Fruit fly (Drosophila melanogaster) whole organism, embryonic: ENCODE results near the gene CG6656.

Source experiments
- Aef1 ChIP-seq: fragments of 200-800 bp; sonication (Bioruptor generic); IDR thresholded peaks from 3 replicates; pipeline ENCODE4 v1.3.6; 2022; ENCODE audit warnings: missing biosample characterization, missing genetic modification characterization
- Blimp-1 ChIP-seq: fragments of 200-800 bp; sonication (Bioruptor generic); optimal IDR thresholded peaks from 3 replicates; lab custom pipeline; 2018; ENCODE audit warnings: missing biosample characterization, missing genetic modification characterization, mild to moderate bottlenecking, moderate library complexity, missing genetic modification reagents
- C15 ChIP-seq: fragments of 200-800 bp; sonication (Bioruptor generic); IDR thresholded peaks from 3 replicates; pipeline ENCODE4 v1.3.6; 2022; ENCODE audit warnings: missing biosample characterization, missing genetic modification characterization
- CG10209 ChIP-seq: fragments of 200-800 bp; sonication (Bioruptor generic); optimal IDR thresholded peaks from 3 replicates; lab custom pipeline; 2017; ENCODE audit warnings: missing biosample characterization, mild to moderate bottlenecking, missing genetic modification characterization, missing genetic modification reagents
- CG10274 ChIP-seq: fragments of 200-800 bp; sonication (Bioruptor generic); optimal IDR thresholded peaks from 3 replicates; lab custom pipeline; 2017; ENCODE audit warnings: missing biosample characterization, mild to moderate bottlenecking, missing genetic modification characterization
- CG10321 ChIP-seq: fragments of 200-800 bp; sonication (Bioruptor generic); IDR thresholded peaks from 2 replicates; pipeline ENCODE4 v1.3.6; 2022; ENCODE audit warnings: missing biosample characterization, missing genetic modification characterization
- CG10462 ChIP-seq: fragments of 200-800 bp; sonication (Bioruptor generic); optimal IDR thresholded peaks from 2 replicates; lab custom pipeline; 2016; ENCODE audit warnings: missing biosample characterization, missing genetic modification characterization
- CG10654 ChIP-seq: fragments of 200-800 bp; sonication (Bioruptor generic); optimal IDR thresholded peaks from 2 replicates; lab custom pipeline; 2016; ENCODE audit warnings: missing biosample characterization, missing genetic modification characterization
- CG10979 ChIP-seq: fragments of 200-800 bp; sonication (Bioruptor generic); optimal IDR thresholded peaks from 2 replicates; lab custom pipeline; 2018; ENCODE audit warnings: missing biosample characterization, mild to moderate bottlenecking, missing genetic modification characterization, moderate library complexity
- CG12236 ChIP-seq: fragments of 200-800 bp; sonication (Bioruptor generic); optimal IDR thresholded peaks from 2 replicates; lab custom pipeline; 2016; ENCODE audit warnings: missing biosample characterization, missing genetic modification characterization
- CG1233 ChIP-seq: fragments of 200-800 bp; sonication (Bioruptor generic); optimal IDR thresholded peaks from 4 replicates; lab custom pipeline; 2018; ENCODE audit warnings: missing biosample characterization, mild to moderate bottlenecking, missing genetic modification characterization
- CG12659 ChIP-seq: fragments of 200-800 bp; sonication (Bioruptor generic); optimal IDR thresholded peaks from 3 replicates; lab custom pipeline; 2017; ENCODE audit warnings: mild to moderate bottlenecking, missing biosample characterization, missing genetic modification reagents, missing genetic modification characterization
- CG12744 ChIP-seq: fragments of 200-800 bp; sonication (Bioruptor generic); optimal IDR thresholded peaks from 2 replicates; lab custom pipeline; 2016; ENCODE audit warnings: missing biosample characterization, missing genetic modification characterization
- CG12942 ChIP-seq: fragments of 200-800 bp; sonication (Bioruptor generic); optimal IDR thresholded peaks from 3 replicates; lab custom pipeline; 2016; ENCODE audit warnings: missing biosample characterization, missing genetic modification characterization
- CG13296 ChIP-seq: fragments of 200-800 bp; sonication (Bioruptor generic); optimal IDR thresholded peaks from 3 replicates; lab custom pipeline; 2018; ENCODE audit warnings: missing biosample characterization, mild to moderate bottlenecking, missing genetic modification characterization
- CG13624 ChIP-seq: fragments of 200-800 bp; sonication (Bioruptor generic); optimal IDR thresholded peaks from 2 replicates; lab custom pipeline; 2016; ENCODE audit warnings: missing biosample characterization, missing genetic modification characterization
- CG15514 ChIP-seq: fragments of 200-800 bp; sonication (Bioruptor generic); optimal IDR thresholded peaks from 3 replicates; lab custom pipeline; 2017; ENCODE audit warnings: missing biosample characterization, missing genetic modification characterization, mild to moderate bottlenecking, moderate library complexity, missing genetic modification reagents
- CG17802 ChIP-seq: fragments of 200-800 bp; sonication (Bioruptor generic); optimal IDR thresholded peaks from 2 replicates; lab custom pipeline; 2018; ENCODE audit warnings: missing biosample characterization, mild to moderate bottlenecking, missing genetic modification characterization, moderate library complexity
- CG17829 ChIP-seq: fragments of 200-800 bp; optimal IDR thresholded peaks from 2 replicates; lab custom pipeline; 2019; ENCODE audit warnings: missing biosample characterization, mild to moderate bottlenecking, missing genetic modification characterization, moderate library complexity
- CG2678 ChIP-seq: fragments of 200-800 bp; sonication (Bioruptor generic); optimal IDR thresholded peaks from 3 replicates; lab custom pipeline; 2019; ENCODE audit warnings: missing biosample characterization, mild to moderate bottlenecking, missing genetic modification characterization, moderate library complexity
- CG31224 ChIP-seq: fragments of 200-800 bp; sonication (Bioruptor generic); IDR thresholded peaks from 2 replicates; pipeline ENCODE4 v1.3.6; 2022; ENCODE audit warnings: missing biosample characterization, missing genetic modification characterization
- CG43689 ChIP-seq: fragments of 200-800 bp; sonication (Bioruptor generic); IDR thresholded peaks from 2 replicates; pipeline ENCODE4 v1.3.6; 2022; ENCODE audit warnings: missing biosample characterization, missing genetic modification characterization
- CG6813 ChIP-seq: fragments of 200-800 bp; sonication (Bioruptor generic); optimal IDR thresholded peaks from 2 replicates; lab custom pipeline; 2017; ENCODE audit warnings: missing biosample characterization, missing genetic modification characterization, mild to moderate bottlenecking, moderate library complexity, missing genetic modification reagents
- CG8388 ChIP-seq: fragments of 200-800 bp; sonication (Bioruptor generic); optimal IDR thresholded peaks from 2 replicates; lab custom pipeline; 2019; ENCODE audit warnings: missing biosample characterization, mild to moderate bottlenecking, missing genetic modification characterization, moderate library complexity
- CG9797 ChIP-seq: fragments of 200-800 bp; sonication (Bioruptor generic); optimal IDR thresholded peaks from 3 replicates; lab custom pipeline; 2018; ENCODE audit warnings: missing biosample characterization, mild to moderate bottlenecking, missing genetic modification characterization
- CG9876 ChIP-seq: fragments of 200-800 bp; sonication (Bioruptor generic); optimal IDR thresholded peaks from 2 replicates; lab custom pipeline; 2016; ENCODE audit warnings: missing biosample characterization, missing genetic modification characterization
- CoRest ChIP-seq: fragments of 200-800 bp; sonication (Bioruptor generic); optimal IDR thresholded peaks from 3 replicates; lab custom pipeline; 2018; ENCODE audit warnings: missing biosample characterization, mild to moderate bottlenecking, missing genetic modification characterization, moderate library complexity
- Dad ChIP-seq: fragments of 200-800 bp; sonication (Bioruptor generic); optimal IDR thresholded peaks from 3 replicates; lab custom pipeline; 2016; ENCODE audit warnings: missing biosample characterization, missing genetic modification characterization
- Dbx ChIP-seq: fragments of 200-800 bp; sonication (Bioruptor generic); IDR thresholded peaks from 3 replicates; pipeline ENCODE4 v1.3.6; 2022; ENCODE audit warnings: missing biosample characterization, missing genetic modification characterization
- Dip3 ChIP-seq: fragments of 200-800 bp; sonication (Bioruptor generic); optimal IDR thresholded peaks from 3 replicates; lab custom pipeline; 2016; ENCODE audit warnings: missing biosample characterization, missing genetic modification characterization
- Doc3 ChIP-seq: fragments of 200-800 bp; sonication (Bioruptor generic); IDR thresholded peaks from 3 replicates; pipeline ENCODE4 v1.3.6; 2022; ENCODE audit warnings: missing biosample characterization, missing genetic modification characterization; ENCODE audit not compliant: partially characterized antibody
- Drgx ChIP-seq: fragments of 200-800 bp; sonication (Bioruptor generic); IDR thresholded peaks from 2 replicates; pipeline ENCODE4 v1.3.6; 2022; ENCODE audit warnings: missing biosample characterization, missing genetic modification characterization
- Fer3 ChIP-seq: fragments of 200-800 bp; sonication (Bioruptor generic); optimal IDR thresholded peaks from 2 replicates; lab custom pipeline; 2018; ENCODE audit warnings: missing biosample characterization, mild to moderate bottlenecking, missing genetic modification characterization, moderate library complexity
- Hey ChIP-seq: fragments of 200-800 bp; sonication (Bioruptor generic); optimal IDR thresholded peaks from 3 replicates; lab custom pipeline; 2018; ENCODE audit warnings: missing biosample characterization, mild to moderate bottlenecking, missing genetic modification characterization
- Hr78 ChIP-seq, 2 experiments: fragments of 200-800 bp in 1 of 2; fragments of >200 bp in 1 of 2; sonication (Bioruptor generic) in 1 of 2; optimal IDR thresholded peaks; 2 replicates each; lab custom pipeline; 2017 to 2019; ENCODE audit warnings: missing biosample characterization in 2 of 2, missing genetic modification characterization in 2 of 2, mild to moderate bottlenecking in 1 of 2, moderate library complexity in 1 of 2
- Hsf ChIP-seq: fragments of 200-800 bp; sonication (Bioruptor generic); optimal IDR thresholded peaks from 3 replicates; lab custom pipeline; 2016; ENCODE audit warnings: missing biosample characterization, missing genetic modification characterization
- Mes4 ChIP-seq: fragments of 200-800 bp; sonication (Bioruptor generic); optimal IDR thresholded peaks from 2 replicates; lab custom pipeline; 2016; ENCODE audit warnings: missing biosample characterization, missing genetic modification characterization
- NFAT ChIP-seq: fragments of 200-800 bp; sonication (Bioruptor generic); IDR thresholded peaks from 2 replicates; pipeline ENCODE4 v1.3.6; 2022; ENCODE audit warnings: missing biosample characterization, missing genetic modification characterization
- Pdp1 ChIP-seq, 2 experiments: fragments of 200-800 bp; sonication (Bioruptor generic); optimal IDR thresholded peaks; 3 replicates each; lab custom pipeline; 2016; ENCODE audit warnings: missing biosample characterization in 2 of 2, missing genetic modification characterization in 2 of 2, mild to moderate bottlenecking in 1 of 2, moderate library complexity in 1 of 2
- croc ChIP-seq: fragments of 200-800 bp; sonication (Bioruptor generic); conservative IDR thresholded peaks from 3 replicates; pipeline ENCODE4 v1.3.6; 2022; ENCODE audit warnings: missing biosample characterization, missing genetic modification characterization
- dimm ChIP-seq: fragments of 200-800 bp; sonication (Bioruptor generic); IDR thresholded peaks from 2 replicates; pipeline ENCODE4 v1.3.6; 2022; ENCODE audit warnings: missing biosample characterization, missing genetic modification characterization
- en ChIP-seq: fragments of 200-800 bp; sonication (Bioruptor generic); optimal IDR thresholded peaks from 2 replicates; lab custom pipeline; 2016; ENCODE audit warnings: missing biosample characterization, missing genetic modification characterization
- ftz-f1 ChIP-seq: fragments of 200-800 bp; sonication (Bioruptor generic); optimal IDR thresholded peaks from 2 replicates; lab custom pipeline; 2016; ENCODE audit warnings: missing biosample characterization, missing genetic modification characterization
- gem ChIP-seq: fragments of 200-800 bp; sonication (Bioruptor generic); optimal IDR thresholded peaks from 2 replicates; lab custom pipeline; 2019; ENCODE audit warnings: missing biosample characterization, mild to moderate bottlenecking, missing genetic modification characterization, moderate library complexity
- nerfin-1 ChIP-seq: fragments of 200-800 bp; sonication (Bioruptor generic); optimal IDR thresholded peaks from 3 replicates; lab custom pipeline; 2019; ENCODE audit warnings: missing biosample characterization, mild to moderate bottlenecking, missing genetic modification characterization, moderate library complexity
- prd ChIP-seq, 3 experiments: fragments of >200 bp in 2 of 3; fragments of 200-800 bp in 1 of 3; sonication (Bioruptor generic) in 1 of 3; optimal IDR thresholded peaks in 2 of 3; IDR thresholded peaks in 1 of 3; 2 replicates in 2 of 3; 3 replicates in 1 of 3; pipeline versions ENCODE4 v1.3.6 to Lab custom; 2017 to 2022; ENCODE audit warnings: missing biosample characterization in 1 of 3, missing genetic modification characterization in 1 of 3
- psq ChIP-seq: fragments of 200-800 bp; sonication (Bioruptor generic); optimal IDR thresholded peaks from 2 replicates; lab custom pipeline; 2017; ENCODE audit warnings: missing biosample characterization, missing genetic modification characterization
- sr ChIP-seq: fragments of 200-800 bp; sonication (Bioruptor generic); IDR thresholded peaks from 3 replicates; pipeline ENCODE4 v1.3.6; 2022; ENCODE audit warnings: missing biosample characterization, missing genetic modification characterization
- stwl ChIP-seq: fragments of 200-800 bp; sonication (Bioruptor generic); optimal IDR thresholded peaks from 3 replicates; lab custom pipeline; 2018; ENCODE audit warnings: missing biosample characterization, mild to moderate bottlenecking, missing genetic modification characterization, moderate library complexity
- sug ChIP-seq: fragments of 200-800 bp; optimal IDR thresholded peaks from 2 replicates; lab custom pipeline; 2019; ENCODE audit warnings: missing biosample characterization, mild to moderate bottlenecking, missing genetic modification characterization, moderate library complexity
- zfh1 ChIP-seq: fragments of 200-800 bp; sonication (Bioruptor generic); IDR thresholded peaks from 3 replicates; pipeline ENCODE4 v1.3.6; 2022; ENCODE audit warnings: missing biosample characterization, missing genetic modification characterization

Gene CG6656

dm6 chr3R:21830303-21830707 is 44.8 kb upstream of the CG6656 start (continued):
- no peak for TF ChIP-seq CG9876 (GFP tag; lab: Kevin White, UChicago)
- TF ChIP-seq ftz-f1, result no peak
- TF ChIP-seq CG43689 (GFP tag; lab: Robert Waterston, UW), result no peak
- no peak for TF ChIP-seq CG10274 (GFP tag; lab: Kevin White, UChicago)
- TF ChIP-seq Hsf (GFP tag; lab: Kevin White, UChicago), result no peak
- TF ChIP-seq Pdp1 (GFP tag; optimal IDR thresholded peaks at IDR 0.05; lab: Kevin White, UChicago), result no peak
- no peak for TF ChIP-seq CG10462 (GFP tag; lab: Kevin White, UChicago)
- TF ChIP-seq C15 (GFP tag; lab: Robert Waterston, UW), result no peak
- no peak for TF ChIP-seq CG15514 (GFP tag; lab: Kevin White, UChicago)
- TF ChIP-seq CG10979 (tag; lab: Kevin White, UChicago), result peak; percentile 81
- TF ChIP-seq stwl (tag; lab: Kevin White, UChicago), result no peak
- no peak for TF ChIP-seq CG6813 (GFP tag; lab: Kevin White, UChicago)
- peak; percentile 57 for TF ChIP-seq gem (tag; lab: Kevin White, UChicago)
- no peak for TF ChIP-seq CG1233 (GFP tag; lab: Kevin White, UChicago)
- no peak for TF ChIP-seq sug (tag; lab: Kevin White, UChicago)
- TF ChIP-seq sr, result no peak
- TF ChIP-seq CG13624, result no peak
- no peak for TF ChIP-seq nerfin-1 (tag; lab: Kevin White, UChicago)
- no peak for TF ChIP-seq CG31224 (GFP tag; lab: Robert Waterston, UW)
- TF ChIP-seq CG2678 (tag; lab: Kevin White, UChicago), result peak; percentile 44
- TF ChIP-seq CG13296 (GFP tag; lab: Kevin White, UChicago), result no peak
- TF ChIP-seq Drgx (GFP tag; lab: Robert Waterston, UW), result no peak
- TF ChIP-seq CG12744 (GFP tag; lab: Kevin White, UChicago), result no peak
- no peak for TF ChIP-seq Dad (GFP tag; lab: Kevin White, UChicago)
- TF ChIP-seq psq (GFP tag; lab: Kevin White, UChicago), result no peak
- TF ChIP-seq CG12659 (GFP tag; lab: Kevin White, UChicago), result no peak
- TF ChIP-seq CG17829 (tag; lab: Kevin White, UChicago), result peak; percentile 49
- TF ChIP-seq CG17802 (tag; lab: Kevin White, UChicago), result no peak
- TF ChIP-seq CG10654 (GFP tag; lab: Kevin White, UChicago), result no peak
- TF ChIP-seq CG12236 (GFP tag; lab: Kevin White, UChicago), result no peak
- no peak for TF ChIP-seq Fer3 (tag; lab: Kevin White, UChicago)
- TF ChIP-seq en, result no peak
- no peak for TF ChIP-seq zfh1
- TF ChIP-seq dimm, result no peak
- no peak for TF ChIP-seq croc (GFP tag; lab: Robert Waterston, UW)
- no peak for TF ChIP-seq Mes4
- peak; percentile 38 for TF ChIP-seq CoRest
- no peak for TF ChIP-seq Hey
- no peak for TF ChIP-seq Dip3 (GFP tag; lab: Kevin White, UChicago)
- no peak for TF ChIP-seq Hr78 (GFP tag; optimal IDR thresholded peaks at IDR 0.05; lab: Kevin White, UChicago)
- TF ChIP-seq CG8388 (GFP tag; lab: Kevin White, UChicago), result peak; percentile 48
- no peak for TF ChIP-seq Doc3 (GFP tag; lab: Robert Waterston, UW)
- TF ChIP-seq CG10321 (GFP tag; lab: Robert Waterston, UW), result no peak
- TF ChIP-seq CG12942 (GFP tag; lab: Kevin White, UChicago), result no peak
- TF ChIP-seq Aef1 (GFP tag; lab: Robert Waterston, UW), result no peak
- TF ChIP-seq Blimp-1 (GFP tag; lab: Kevin White, UChicago), result peak; percentile 60
- no peak for TF ChIP-seq CG10209 (GFP tag; lab: Kevin White, UChicago)
- no peak for TF ChIP-seq prd (optimal IDR thresholded peaks at IDR 0.05; lab: Kevin White, UChicago)
- no peak for TF ChIP-seq prd (GFP tag; IDR thresholded peaks at IDR 0.05; lab: Robert Waterston, UW)
- no peak for TF ChIP-seq Dbx (GFP tag; lab: Robert Waterston, UW)
- no peak for TF ChIP-seq NFAT (GFP tag; lab: Robert Waterston, UW)
- TF ChIP-seq CG9797 (GFP tag; lab: Kevin White, UChicago), result no peak
